Fruit fly (Drosophila melanogaster) whole organism, adult: ENCODE data around the gene CG9682.

Source experiments
- CG11617 ChIP-seq: fragments of 200-800 bp; sonication (Bioruptor generic); optimal IDR thresholded peaks from 2 replicates; lab custom pipeline; 2017; ENCODE audit warnings: mild to moderate bottlenecking, missing biosample characterization, missing genetic modification reagents, missing genetic modification characterization
- CG12768 ChIP-seq: fragments of 200-800 bp; sonication (Bioruptor generic); optimal IDR thresholded peaks from 2 replicates; lab custom pipeline; 2017; ENCODE audit warnings: missing biosample characterization, missing genetic modification characterization, mild to moderate bottlenecking, moderate library complexity, missing genetic modification reagents
- CG14711 ChIP-seq: fragments of 200-800 bp; sonication (Bioruptor generic); optimal IDR thresholded peaks from 2 replicates; lab custom pipeline; 2018; ENCODE audit warnings: missing biosample characterization, mild to moderate bottlenecking, missing genetic modification characterization, moderate library complexity
- CG33017 ChIP-seq: fragments of 200-800 bp; sonication (Bioruptor generic); optimal IDR thresholded peaks from 2 replicates; lab custom pipeline; 2018; ENCODE audit warnings: missing biosample characterization, mild to moderate bottlenecking, missing genetic modification characterization, moderate library complexity
- CG5204 ChIP-seq: fragments of 200-800 bp; sonication (Bioruptor generic); optimal IDR thresholded peaks from 2 replicates; lab custom pipeline; 2016; ENCODE audit warnings: missing biosample characterization, missing genetic modification characterization
- cic ChIP-seq: fragments of 200-800 bp; sonication (Bioruptor generic); optimal IDR thresholded peaks from 2 replicates; lab custom pipeline; 2017; ENCODE audit warnings: missing biosample characterization, mild to moderate bottlenecking, missing genetic modification characterization, moderate library complexity
- kay ChIP-seq: fragments of 200-800 bp; sonication (Bioruptor generic); peaks from one replicate; lab custom pipeline; 2016; ENCODE audit warnings: missing biosample characterization, missing genetic modification characterization, borderline replicate concordance
- ovo ChIP-seq: fragments of 200-800 bp; sonication (Bioruptor generic); optimal IDR thresholded peaks from 2 replicates; lab custom pipeline; 2016; ENCODE audit warnings: missing biosample characterization, missing genetic modification characterization
- tj ChIP-seq: fragments of 200-800 bp; sonication (Bioruptor generic); optimal IDR thresholded peaks from 3 replicates; lab custom pipeline; 2017; ENCODE audit warnings: missing biosample characterization, mild to moderate bottlenecking, missing genetic modification characterization, moderate library complexity

DNA sequence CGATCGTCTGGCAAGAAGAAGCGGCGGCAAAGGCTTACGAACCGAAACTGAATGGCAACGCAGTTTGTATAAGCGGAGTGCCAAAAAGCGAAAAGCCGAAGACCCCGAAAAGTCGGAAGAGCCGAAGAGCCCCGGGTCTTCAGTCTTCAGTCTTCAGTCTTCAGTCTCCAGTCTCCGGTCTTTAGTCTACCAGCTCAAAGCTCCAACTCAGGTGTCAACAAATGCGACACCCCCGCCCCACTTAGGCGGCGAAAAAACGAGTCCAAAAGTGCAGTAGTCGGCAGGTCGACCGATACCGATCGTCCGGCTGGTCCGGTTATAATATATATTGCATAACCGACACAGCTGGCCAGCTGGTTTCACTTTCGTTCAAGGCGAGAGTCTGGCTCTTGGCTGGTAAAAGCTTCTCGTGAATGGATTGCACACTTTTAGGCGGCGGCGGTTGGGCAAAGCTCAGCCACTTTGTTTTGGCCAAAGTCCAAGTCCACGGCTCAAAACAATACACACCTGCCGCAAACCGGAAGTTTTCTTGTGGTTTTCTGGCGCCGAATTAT lies 7.4 kb upstream of the CG9682 start, which contains the start of gene CG9737:
- TF ChIP-seq CG33017 (tag; lab: Kevin White, UChicago), result peak; percentile 26
- TF ChIP-seq cic, result peak; percentile 44
- no peak for TF ChIP-seq ovo (GFP tag; lab: Kevin White, UChicago)
- TF ChIP-seq CG5204 (GFP tag; lab: Kevin White, UChicago), result peak; percentile 26
- no peak for TF ChIP-seq CG14711 (tag; lab: Kevin White, UChicago)
- peak; percentile 8 for TF ChIP-seq kay
- TF ChIP-seq CG11617 (GFP tag; lab: Kevin White, UChicago), result peak; percentile 40
- TF ChIP-seq CG12768 (GFP tag; lab: Kevin White, UChicago), result peak; percentile 82
- peak; percentile 93 for TF ChIP-seq tj (GFP tag; lab: Kevin White, UChicago)
